Fruit fly (Drosophila melanogaster) whole organism, embryonic: ENCODE data around the gene Gga.

Experiments used
- ATbp ChIP-seq: fragments of 200-800 bp; sonication (Bioruptor generic); optimal IDR thresholded peaks from 2 replicates; lab custom pipeline; 2017; ENCODE audit warnings: missing biosample characterization, mild to moderate bottlenecking, missing genetic modification characterization, missing genetic modification reagents
- Asciz ChIP-seq: fragments of 200-800 bp; sonication (Bioruptor generic); optimal IDR thresholded peaks from 2 replicates; lab custom pipeline; 2017; ENCODE audit warnings: missing biosample characterization, mild to moderate bottlenecking, missing genetic modification characterization, missing genetic modification reagents
- Blimp-1 ChIP-seq: fragments of 200-800 bp; sonication (Bioruptor generic); optimal IDR thresholded peaks from 3 replicates; lab custom pipeline; 2018; ENCODE audit warnings: missing biosample characterization, missing genetic modification characterization, mild to moderate bottlenecking, moderate library complexity, missing genetic modification reagents
- CG11504 ChIP-seq: fragments of 200-800 bp; sonication (Bioruptor generic); optimal IDR thresholded peaks from 3 replicates; lab custom pipeline; 2019; ENCODE audit warnings: missing biosample characterization, mild to moderate bottlenecking, missing genetic modification characterization, moderate library complexity
- CG11695 ChIP-seq: fragments of 200-800 bp; sonication (Bioruptor generic); IDR thresholded peaks from 3 replicates; pipeline ENCODE4 v1.3.6; 2022; ENCODE audit warnings: missing biosample characterization, missing genetic modification characterization
- CG14050 ChIP-seq: fragments of 200-800 bp; sonication (Bioruptor generic); IDR thresholded peaks from 3 replicates; pipeline ENCODE4 v1.3.6; 2022; ENCODE audit warnings: missing biosample characterization, missing genetic modification characterization
- CG1529 ChIP-seq: fragments of 200-800 bp; sonication (Bioruptor generic); optimal IDR thresholded peaks from 3 replicates; lab custom pipeline; 2018; ENCODE audit warnings: missing biosample characterization, missing genetic modification characterization
- CG15514 ChIP-seq: fragments of 200-800 bp; sonication (Bioruptor generic); optimal IDR thresholded peaks from 3 replicates; lab custom pipeline; 2017; ENCODE audit warnings: missing biosample characterization, missing genetic modification characterization, mild to moderate bottlenecking, moderate library complexity, missing genetic modification reagents
- CG2120 ChIP-seq: fragments of 200-800 bp; sonication (Bioruptor generic); optimal IDR thresholded peaks from 3 replicates; lab custom pipeline; 2016; ENCODE audit warnings: missing biosample characterization, missing genetic modification characterization
- CG2875 ChIP-seq: fragments of 200-800 bp; sonication (Bioruptor generic); optimal IDR thresholded peaks from 2 replicates; lab custom pipeline; 2017; ENCODE audit warnings: missing biosample characterization, mild to moderate bottlenecking, missing genetic modification characterization, missing genetic modification reagents
- CG30020 ChIP-seq: fragments of 200-800 bp; optimal IDR thresholded peaks from 2 replicates; lab custom pipeline; 2019; ENCODE audit warnings: missing biosample characterization, mild to moderate bottlenecking, missing genetic modification characterization, moderate library complexity
- CG33213 ChIP-seq: fragments of 200-800 bp; sonication (Bioruptor generic); optimal IDR thresholded peaks from 3 replicates; lab custom pipeline; 2016; ENCODE audit warnings: missing biosample characterization, missing genetic modification characterization
- CG3407 ChIP-seq: fragments of 200-800 bp; sonication (Bioruptor generic); optimal IDR thresholded peaks from 2 replicates; lab custom pipeline; 2018; ENCODE audit warnings: missing biosample characterization, mild to moderate bottlenecking, missing genetic modification characterization
- CG3838 ChIP-seq: fragments of 200-800 bp; sonication (Bioruptor generic); optimal IDR thresholded peaks from 3 replicates; lab custom pipeline; 2016; ENCODE audit warnings: missing biosample characterization, missing genetic modification characterization
- CG3995 ChIP-seq: fragments of 200-800 bp; sonication (Bioruptor generic); optimal IDR thresholded peaks from 3 replicates; lab custom pipeline; 2016; ENCODE audit warnings: missing biosample characterization, missing genetic modification characterization
- CG4854 ChIP-seq: fragments of 200-800 bp; sonication (Bioruptor generic); optimal IDR thresholded peaks from 2 replicates; lab custom pipeline; 2016; ENCODE audit warnings: missing biosample characterization, missing genetic modification characterization, inconsistent platforms
- CG6254 ChIP-seq: fragments of 200-800 bp; sonication (Bioruptor generic); optimal IDR thresholded peaks from 3 replicates; lab custom pipeline; 2017; ENCODE audit warnings: mild to moderate bottlenecking, missing biosample characterization, missing genetic modification reagents, missing genetic modification characterization
- CG6272 ChIP-seq: fragments of 200-800 bp; sonication (Bioruptor generic); IDR thresholded peaks from 2 replicates; pipeline ENCODE4 v1.3.6; 2022; ENCODE audit warnings: missing biosample characterization, missing genetic modification characterization
- CG6813 ChIP-seq: fragments of 200-800 bp; sonication (Bioruptor generic); optimal IDR thresholded peaks from 2 replicates; lab custom pipeline; 2017; ENCODE audit warnings: missing biosample characterization, missing genetic modification characterization, mild to moderate bottlenecking, moderate library complexity, missing genetic modification reagents
- CG7556 ChIP-seq: fragments of 200-800 bp; sonication (Bioruptor generic); optimal IDR thresholded peaks from 2 replicates; lab custom pipeline; 2017; ENCODE audit warnings: missing biosample characterization, mild to moderate bottlenecking, missing genetic modification characterization
- CG7786 ChIP-seq: fragments of 200-800 bp; sonication (Bioruptor generic); optimal IDR thresholded peaks from 2 replicates; lab custom pipeline; 2016; ENCODE audit warnings: missing biosample characterization, missing genetic modification characterization
- D ChIP-seq, 2 experiments: fragments of 200-800 bp in 1 of 2; fragments of >200 bp in 1 of 2; sonication (Bioruptor generic) in 1 of 2; optimal IDR thresholded peaks; 2 replicates in 1 of 2; 3 replicates in 1 of 2; lab custom pipeline; 2017; ENCODE audit warnings: mild to moderate bottlenecking in 1 of 2, missing biosample characterization in 1 of 2, missing genetic modification characterization in 1 of 2, missing genetic modification reagents in 1 of 2
- Dip3 ChIP-seq: fragments of 200-800 bp; sonication (Bioruptor generic); optimal IDR thresholded peaks from 3 replicates; lab custom pipeline; 2016; ENCODE audit warnings: missing biosample characterization, missing genetic modification characterization
- Doc2 ChIP-seq: fragments of 200-800 bp; sonication (Bioruptor generic); IDR thresholded peaks from 2 replicates; pipeline ENCODE4 v1.3.6; 2022; ENCODE audit warnings: missing biosample characterization, missing genetic modification characterization
- ERR ChIP-seq: fragments of 200-800 bp; sonication (Bioruptor generic); optimal IDR thresholded peaks from 2 replicates; lab custom pipeline; 2016; ENCODE audit warnings: missing biosample characterization, missing genetic modification characterization
- HLH3B ChIP-seq: fragments of 200-800 bp; sonication (Bioruptor generic); IDR thresholded peaks from 2 replicates; pipeline ENCODE4 v1.3.6; 2022; ENCODE audit warnings: missing biosample characterization, missing genetic modification characterization
- HLHmδ ChIP-seq: fragments of 200-800 bp; sonication (Bioruptor generic); optimal IDR thresholded peaks from 2 replicates; lab custom pipeline; 2018; ENCODE audit warnings: missing biosample characterization, mild to moderate bottlenecking, missing genetic modification characterization, moderate library complexity
- Lim3 ChIP-seq: fragments of 200-800 bp; sonication (Bioruptor generic); IDR thresholded peaks from 2 replicates; pipeline ENCODE4 v1.3.6; 2022; ENCODE audit warnings: missing biosample characterization, missing genetic modification characterization
- NFAT ChIP-seq: fragments of 200-800 bp; sonication (Bioruptor generic); IDR thresholded peaks from 2 replicates; pipeline ENCODE4 v1.3.6; 2022; ENCODE audit warnings: missing biosample characterization, missing genetic modification characterization
- Sox102F ChIP-seq: fragments of 200-800 bp; sonication (Bioruptor generic); optimal IDR thresholded peaks from 2 replicates; lab custom pipeline; 2018; ENCODE audit warnings: missing biosample characterization, mild to moderate bottlenecking, missing genetic modification characterization, moderate library complexity
- Xrp1 ChIP-seq: fragments of 200-800 bp; sonication (Bioruptor generic); IDR thresholded peaks from 2 replicates; pipeline ENCODE4 v1.3.6; 2022; ENCODE audit warnings: missing biosample characterization, missing genetic modification characterization
- amos ChIP-seq: fragments of 200-800 bp; sonication (Bioruptor generic); IDR thresholded peaks from 2 replicates; pipeline ENCODE4 v1.3.6; 2022; ENCODE audit warnings: missing biosample characterization, missing genetic modification characterization; ENCODE audit not compliant: partially characterized antibody
- cg ChIP-seq: fragments of 200-800 bp; sonication (Bioruptor generic); optimal IDR thresholded peaks from 3 replicates; lab custom pipeline; 2019; ENCODE audit warnings: missing biosample characterization, mild to moderate bottlenecking, missing genetic modification characterization, moderate library complexity
- dm ChIP-seq: fragments of 200-800 bp; sonication (Bioruptor generic); optimal IDR thresholded peaks from 3 replicates; lab custom pipeline; 2016; ENCODE audit warnings: missing biosample characterization, missing genetic modification characterization
- dpn ChIP-seq, 2 experiments: fragments of 200-800 bp; sonication (Bioruptor generic); optimal IDR thresholded peaks; 3 replicates each; lab custom pipeline; 2016; ENCODE audit warnings: missing biosample characterization in 2 of 2, missing genetic modification characterization in 2 of 2
- ems ChIP-seq: fragments of 200-800 bp; sonication (Bioruptor generic); optimal IDR thresholded peaks from 3 replicates; lab custom pipeline; 2016; ENCODE audit warnings: missing biosample characterization, missing genetic modification characterization
- fd64A ChIP-seq: fragments of 200-800 bp; sonication (Bioruptor generic); optimal IDR thresholded peaks from 3 replicates; lab custom pipeline; 2018; ENCODE audit warnings: missing biosample characterization, mild to moderate bottlenecking, missing genetic modification characterization
- h ChIP-seq: fragments of >200 bp; optimal IDR thresholded peaks from 2 replicates; lab custom pipeline; 2017
- ken ChIP-seq: fragments of 200-800 bp; sonication (Bioruptor generic); IDR thresholded peaks from 3 replicates; pipeline ENCODE4 v1.3.6; 2022; ENCODE audit warnings: missing biosample characterization, missing genetic modification characterization
- kni ChIP-seq: fragments of 200-800 bp; sonication (Bioruptor generic); optimal IDR thresholded peaks from 3 replicates; lab custom pipeline; 2017; ENCODE audit warnings: mild to moderate bottlenecking, missing biosample characterization, missing genetic modification reagents, missing genetic modification characterization
- nerfin-2 ChIP-seq: fragments of 200-800 bp; sonication (Bioruptor generic); IDR thresholded peaks from 2 replicates; pipeline ENCODE4 v1.3.6; 2022; ENCODE audit warnings: missing biosample characterization, missing genetic modification characterization; ENCODE audit not compliant: partially characterized antibody
- nom ChIP-seq: fragments of 200-800 bp; sonication (Bioruptor generic); optimal IDR thresholded peaks from 2 replicates; lab custom pipeline; 2017; ENCODE audit warnings: missing biosample characterization, missing genetic modification characterization, mild to moderate bottlenecking, moderate library complexity, missing genetic modification reagents
- peb ChIP-seq: fragments of 200-800 bp; sonication (Bioruptor generic); IDR thresholded peaks from 2 replicates; pipeline ENCODE4 v1.3.6; 2022; ENCODE audit warnings: missing biosample characterization, missing genetic modification characterization
- sqz ChIP-seq: fragments of 200-800 bp; sonication (Bioruptor generic); optimal IDR thresholded peaks from 3 replicates; lab custom pipeline; 2018; ENCODE audit warnings: missing biosample characterization, mild to moderate bottlenecking, missing genetic modification characterization
- stc ChIP-seq: fragments of 200-800 bp; sonication (Bioruptor generic); IDR thresholded peaks from 2 replicates; pipeline ENCODE4 v1.3.6; 2022; ENCODE audit warnings: missing biosample characterization, missing genetic modification characterization
- tll ChIP-seq, 2 experiments: fragments of 200-800 bp in 1 of 2; fragments of >200 bp in 1 of 2; sonication (Bioruptor generic) in 1 of 2; optimal IDR thresholded peaks; 2 replicates each; lab custom pipeline; 2017 to 2019; ENCODE audit warnings: missing biosample characterization in 2 of 2, missing genetic modification characterization in 2 of 2, mild to moderate bottlenecking in 1 of 2, moderate library complexity in 1 of 2
- tup ChIP-seq: fragments of 200-800 bp; sonication (Bioruptor generic); optimal IDR thresholded peaks from 2 replicates; lab custom pipeline; 2016; ENCODE audit warnings: missing biosample characterization, mild to moderate bottlenecking, missing genetic modification characterization, moderate library complexity
- twi ChIP-seq: fragments of 200-800 bp; optimal IDR thresholded peaks from 2 replicates; lab custom pipeline; 2019; ENCODE audit warnings: missing biosample characterization, mild to moderate bottlenecking, missing genetic modification characterization, moderate library complexity
- wek ChIP-seq: fragments of 200-800 bp; sonication (Bioruptor generic); optimal IDR thresholded peaks from 3 replicates; lab custom pipeline; 2018; ENCODE audit warnings: missing biosample characterization, mild to moderate bottlenecking, missing genetic modification characterization, moderate library complexity

The Gga gene

dm6 chrX:9641184-9641772, 40.4 kb downstream of the Gga start (continued):
- TF ChIP-seq amos (GFP tag; lab: Robert Waterston, UW) (no peak), HLH3B (GFP tag; lab: Robert Waterston, UW) (peak; percentile 63), dpn (GFP tag; optimal IDR thresholded peaks at IDR 0.05; lab: Kevin White, UChicago) (peak; percentile 20 to 51), CG6813 (GFP tag; lab: Kevin White, UChicago) (peak; percentile 76), CG11504 (tag; lab: Kevin White, UChicago) (peak; percentile 84), dm (GFP tag; lab: Kevin White, UChicago) (no peak), CG6254 (GFP tag; lab: Kevin White, UChicago) (no peak), sqz (GFP tag; lab: Kevin White, UChicago) (no peak), NFAT (GFP tag; lab: Robert Waterston, UW) (peak; percentile 53; the same call in 1 of the 2 replicates), Xrp1 (peak; percentile 61; the same call in 1 of the 2 replicates), CG6272 (GFP tag; lab: Robert Waterston, UW) (no peak), CG33213 (GFP tag; lab: Kevin White, UChicago) (no peak), CG15514 (GFP tag; lab: Kevin White, UChicago) (peak; percentile 57), fd64A (GFP tag; lab: Kevin White, UChicago) (no peak), CG30020 (tag; lab: Kevin White, UChicago) (no peak), Doc2 (no peak), CG3995 (GFP tag; lab: Kevin White, UChicago) (peak; percentile 21), Dip3 (GFP tag; lab: Kevin White, UChicago) (peak; percentile 6), CG4854 (GFP tag; lab: Kevin White, UChicago) (peak; percentile 1)

- TF ChIP-seq Blimp-1 (GFP tag; lab: Kevin White, UChicago) = peak; percentile 30
- TF ChIP-seq Lim3 = no peak
- TF ChIP-seq peb = no peak
- TF ChIP-seq ERR = no peak
- no peak for TF ChIP-seq CG14050
- TF ChIP-seq CG11695 (GFP tag; lab: Robert Waterston, UW) = no peak
- no peak for TF ChIP-seq twi
- TF ChIP-seq nerfin-2 = no peak
- no peak for TF ChIP-seq cg (GFP tag; lab: Kevin White, UChicago)
- peak; percentile 1 for TF ChIP-seq CG3407 (GFP tag; lab: Kevin White, UChicago)
- TF ChIP-seq ATbp (GFP tag; lab: Kevin White, UChicago) = peak; percentile 66
- peak; percentile 9 for TF ChIP-seq Asciz (GFP tag; lab: Kevin White, UChicago)
- TF ChIP-seq Sox102F = peak; percentile 2
- no peak for TF ChIP-seq CG7556
- no peak for TF ChIP-seq CG2120 (GFP tag; lab: Kevin White, UChicago)
- TF ChIP-seq h = no peak
- TF ChIP-seq CG2875 (GFP tag; lab: Kevin White, UChicago) = peak; percentile 8
- TF ChIP-seq stc (GFP tag; lab: Robert Waterston, UW) = no peak
- no peak for TF ChIP-seq D (optimal IDR thresholded peaks at IDR 0.05; lab: Kevin White, UChicago)
- TF ChIP-seq D (GFP tag; optimal IDR thresholded peaks at IDR 0.05; lab: Kevin White, UChicago) = no peak
- TF ChIP-seq ems (GFP tag; lab: Kevin White, UChicago) = no peak
- TF ChIP-seq kni (GFP tag; lab: Kevin White, UChicago) = peak; percentile 29
- no peak for TF ChIP-seq CG3838 (GFP tag; lab: Kevin White, UChicago)
- TF ChIP-seq HLHmδ (GFP tag; lab: Kevin White, UChicago) = peak; percentile 35
- TF ChIP-seq wek = peak; percentile 33
- TF ChIP-seq CG1529 = peak; percentile 38
- peak; percentile 29 for TF ChIP-seq nom
- TF ChIP-seq tup (GFP tag; lab: Kevin White, UChicago) = no peak
- TF ChIP-seq CG7786 = no peak
- no peak for TF ChIP-seq tll (GFP tag; optimal IDR thresholded peaks at IDR 0.05; lab: Kevin White, UChicago)
- TF ChIP-seq ken = no peak
Observed at dm6 chrX:9644828-9645227, 44.0 kb downstream of the Gga start.
